Fruit fly (Drosophila melanogaster) whole organism, prepupa: Measurements from ENCODE around the gene XNP.

Experiments used
- Blimp-1 ChIP-seq: fragments of 200-800 bp; sonication (Bioruptor generic); optimal IDR thresholded peaks from 3 replicates; lab custom pipeline; 2017; ENCODE audit warnings: missing biosample characterization, missing genetic modification characterization, mild to moderate bottlenecking, moderate library complexity, missing genetic modification reagents
- CG10631 ChIP-seq: fragments of 200-800 bp; sonication (Bioruptor generic); optimal IDR thresholded peaks from 2 replicates; lab custom pipeline; 2016; ENCODE audit warnings: missing biosample characterization, missing genetic modification characterization
- CG10669 ChIP-seq: fragments of 200-800 bp; sonication (Bioruptor generic); optimal IDR thresholded peaks from 3 replicates; lab custom pipeline; 2018; ENCODE audit warnings: missing biosample characterization, mild to moderate bottlenecking, missing genetic modification characterization, moderate library complexity
- CG11294 ChIP-seq: fragments of 200-800 bp; sonication (Bioruptor generic); IDR thresholded peaks from 2 replicates; pipeline ENCODE4 v1.3.6; 2022; ENCODE audit warnings: missing biosample characterization, missing genetic modification characterization
- CG11762 ChIP-seq: fragments of 200-800 bp; sonication (Bioruptor generic); optimal IDR thresholded peaks from 3 replicates; lab custom pipeline; 2016; ENCODE audit warnings: missing biosample characterization, missing genetic modification characterization; ENCODE audit not compliant: insufficient read depth
- CG15336 ChIP-seq: fragments of 200-800 bp; sonication (Bioruptor generic); IDR thresholded peaks from 2 replicates; pipeline ENCODE4 v1.3.6; 2022; ENCODE audit warnings: missing biosample characterization, missing genetic modification characterization
- CG16779 ChIP-seq: fragments of 200-800 bp; sonication (Bioruptor generic); optimal IDR thresholded peaks from 3 replicates; lab custom pipeline; 2017; ENCODE audit warnings: missing biosample characterization, mild to moderate bottlenecking, missing genetic modification characterization
- CG3032 ChIP-seq: fragments of 200-800 bp; optimal IDR thresholded peaks from 2 replicates; lab custom pipeline; 2019; ENCODE audit warnings: missing biosample characterization, mild to moderate bottlenecking, missing genetic modification characterization, moderate library complexity
- CG32006 ChIP-seq: fragments of 200-800 bp; sonication (Bioruptor generic); optimal IDR thresholded peaks from 3 replicates; lab custom pipeline; 2017; ENCODE audit warnings: missing biosample characterization, mild to moderate bottlenecking, missing genetic modification characterization
- CG34406 ChIP-seq: fragments of 200-800 bp; sonication (Bioruptor generic); optimal IDR thresholded peaks from 3 replicates; lab custom pipeline; 2016; ENCODE audit warnings: missing biosample characterization, missing genetic modification characterization
- CG3919 ChIP-seq: fragments of 200-800 bp; sonication (Bioruptor generic); optimal IDR thresholded peaks from 3 replicates; lab custom pipeline; 2016; ENCODE audit warnings: missing biosample characterization, missing genetic modification characterization
- CG4318 ChIP-seq: fragments of 200-800 bp; sonication (Bioruptor generic); optimal IDR thresholded peaks from 3 replicates; lab custom pipeline; 2017; ENCODE audit warnings: missing biosample characterization, mild to moderate bottlenecking, missing genetic modification characterization
- CG6163 ChIP-seq: fragments of 200-800 bp; sonication (Bioruptor generic); IDR thresholded peaks from 3 replicates; pipeline ENCODE4 v1.3.6; 2022; ENCODE audit warnings: missing biosample characterization, missing genetic modification characterization
- CG6276 ChIP-seq: fragments of 200-800 bp; sonication (Bioruptor generic); optimal IDR thresholded peaks from 2 replicates; lab custom pipeline; 2017; ENCODE audit warnings: missing biosample characterization, mild to moderate bottlenecking, missing genetic modification characterization
- CG6808 ChIP-seq: fragments of 200-800 bp; sonication (Bioruptor generic); optimal IDR thresholded peaks from 3 replicates; lab custom pipeline; 2017; ENCODE audit warnings: missing biosample characterization, missing genetic modification characterization, mild to moderate bottlenecking, moderate library complexity, missing genetic modification reagents
- CG6854 ChIP-seq: fragments of 200-800 bp; sonication (Bioruptor generic); optimal IDR thresholded peaks from 2 replicates; lab custom pipeline; 2017; ENCODE audit warnings: missing biosample characterization, mild to moderate bottlenecking, missing genetic modification characterization
- CG7368 ChIP-seq: fragments of 200-800 bp; sonication (Bioruptor generic); optimal IDR thresholded peaks from 3 replicates; lab custom pipeline; 2016; ENCODE audit warnings: missing biosample characterization, missing genetic modification characterization
- CG8119 ChIP-seq: fragments of 200-800 bp; sonication (Bioruptor generic); IDR thresholded peaks from 3 replicates; pipeline ENCODE4 v1.3.6; 2022; ENCODE audit warnings: missing biosample characterization, missing genetic modification characterization
- CG8319 ChIP-seq: fragments of 200-800 bp; sonication (Bioruptor generic); optimal IDR thresholded peaks from 3 replicates; lab custom pipeline; 2016; ENCODE audit warnings: missing biosample characterization, missing genetic modification characterization
- CG8632 ChIP-seq: fragments of 200-800 bp; sonication (Bioruptor generic); optimal IDR thresholded peaks from 3 replicates; lab custom pipeline; 2016; ENCODE audit warnings: missing biosample characterization, missing genetic modification characterization
- CG9139 ChIP-seq: fragments of 200-800 bp; sonication (Bioruptor generic); optimal IDR thresholded peaks from 3 replicates; lab custom pipeline; 2017; ENCODE audit warnings: missing biosample characterization, mild to moderate bottlenecking, missing genetic modification characterization
- Eip75B ChIP-seq: fragments of 200-800 bp; sonication (Bioruptor generic); optimal IDR thresholded peaks from 3 replicates; lab custom pipeline; 2016; ENCODE audit warnings: missing biosample characterization, missing genetic modification characterization
- Eip93F ChIP-seq: fragments of 200-800 bp; sonication (Bioruptor generic); optimal IDR thresholded peaks from 2 replicates; lab custom pipeline; 2016; ENCODE audit warnings: missing biosample characterization, mild to moderate bottlenecking, missing genetic modification characterization
- Ets21C ChIP-seq: fragments of 200-800 bp; sonication (Bioruptor generic); optimal IDR thresholded peaks from 3 replicates; lab custom pipeline; 2016; ENCODE audit warnings: missing biosample characterization, missing genetic modification characterization
- Gug ChIP-seq: fragments of 200-800 bp; sonication (Bioruptor generic); IDR thresholded peaks from 2 replicates; pipeline ENCODE4 v1.3.6; 2022; ENCODE audit warnings: missing biosample characterization, missing genetic modification characterization
- Hr38 ChIP-seq: sonication (Bioruptor generic); optimal IDR thresholded peaks from 2 replicates; lab custom pipeline; 2016; ENCODE audit warnings: missing biosample characterization, missing genetic modification characterization
- Hr39 ChIP-seq: fragments of 200-800 bp; sonication (Bioruptor generic); optimal IDR thresholded peaks from 2 replicates; lab custom pipeline; 2016; ENCODE audit warnings: missing biosample characterization, missing genetic modification characterization
- Hr4 ChIP-seq: fragments of 200-800 bp; sonication (Bioruptor generic); optimal IDR thresholded peaks from 3 replicates; lab custom pipeline; 2016; ENCODE audit warnings: missing biosample characterization, missing genetic modification characterization
- Met ChIP-seq: fragments of 200-800 bp; sonication (Bioruptor generic); optimal IDR thresholded peaks from 3 replicates; lab custom pipeline; 2016; ENCODE audit warnings: missing biosample characterization, missing genetic modification characterization
- OdsH ChIP-seq: fragments of 200-800 bp; sonication (Bioruptor generic); optimal IDR thresholded peaks from 3 replicates; lab custom pipeline; 2016; ENCODE audit warnings: missing biosample characterization, missing genetic modification characterization
- Smox ChIP-seq: fragments of 200-800 bp; sonication (Bioruptor generic); optimal IDR thresholded peaks from 3 replicates; lab custom pipeline; 2016; ENCODE audit warnings: missing biosample characterization, missing genetic modification characterization
- Sox14 ChIP-seq: fragments of 200-800 bp; sonication (Bioruptor generic); optimal IDR thresholded peaks from 3 replicates; lab custom pipeline; 2016; ENCODE audit warnings: missing biosample characterization, missing genetic modification characterization
- Sox15 ChIP-seq: fragments of 200-800 bp; sonication (Bioruptor generic); optimal IDR thresholded peaks from 3 replicates; lab custom pipeline; 2016; ENCODE audit warnings: missing biosample characterization, missing genetic modification characterization
- achi ChIP-seq: fragments of 200-800 bp; sonication (Bioruptor generic); optimal IDR thresholded peaks from 3 replicates; lab custom pipeline; 2016; ENCODE audit warnings: missing biosample characterization, missing genetic modification characterization
- acj6 ChIP-seq: fragments of 200-800 bp; sonication (Bioruptor generic); optimal IDR thresholded peaks from 3 replicates; lab custom pipeline; 2016; ENCODE audit warnings: missing biosample characterization, missing genetic modification characterization
- cyc ChIP-seq: fragments of 200-800 bp; sonication (Bioruptor generic); optimal IDR thresholded peaks from 3 replicates; lab custom pipeline; 2016; ENCODE audit warnings: missing biosample characterization, missing genetic modification characterization
- dac ChIP-seq: fragments of 200-800 bp; sonication (Bioruptor generic); optimal IDR thresholded peaks from 2 replicates; lab custom pipeline; 2017; ENCODE audit warnings: missing biosample characterization, mild to moderate bottlenecking, missing genetic modification characterization
- dsx ChIP-seq: fragments of 200-800 bp; optimal IDR thresholded peaks from 3 replicates; lab custom pipeline; 2019; ENCODE audit warnings: missing biosample characterization, mild to moderate bottlenecking, missing genetic modification characterization, moderate library complexity; ENCODE audit not compliant: poor library complexity, severe bottlenecking
- eg ChIP-seq: fragments of 200-800 bp; sonication (Bioruptor generic); IDR thresholded peaks from 3 replicates; pipeline ENCODE4 v1.3.6; 2022; ENCODE audit warnings: missing biosample characterization, missing genetic modification characterization
- esn ChIP-seq: fragments of 200-800 bp; sonication (Bioruptor generic); optimal IDR thresholded peaks from 2 replicates; lab custom pipeline; 2016; ENCODE audit warnings: missing biosample characterization, mild to moderate bottlenecking, missing genetic modification characterization, moderate library complexity
- fd59A ChIP-seq: fragments of 200-800 bp; sonication (Bioruptor generic); optimal IDR thresholded peaks from 2 replicates; lab custom pipeline; 2017; ENCODE audit warnings: missing biosample characterization, mild to moderate bottlenecking, missing genetic modification characterization, missing genetic modification reagents
- fd85E ChIP-seq: fragments of 200-800 bp; sonication (Bioruptor generic); optimal IDR thresholded peaks from 3 replicates; lab custom pipeline; 2016; ENCODE audit warnings: missing biosample characterization, missing genetic modification characterization
- net ChIP-seq: fragments of 200-800 bp; sonication (Bioruptor generic); optimal IDR thresholded peaks from 3 replicates; lab custom pipeline; 2016; ENCODE audit warnings: missing biosample characterization, missing genetic modification characterization
- pdm3 ChIP-seq: fragments of 200-800 bp; sonication (Bioruptor generic); optimal IDR thresholded peaks from 3 replicates; lab custom pipeline; 2016; ENCODE audit warnings: missing biosample characterization, missing genetic modification characterization
- salr ChIP-seq, 2 experiments: fragments of 200-800 bp; sonication (Bioruptor generic); optimal IDR thresholded peaks; 3 replicates each; lab custom pipeline; 2016 to 2018; ENCODE audit warnings: missing biosample characterization in 2 of 2, missing genetic modification characterization in 2 of 2, mild to moderate bottlenecking in 1 of 2
- svp ChIP-seq: fragments of 200-800 bp; sonication (Bioruptor generic); peaks from one replicate; lab custom pipeline; 2016; ENCODE audit warnings: missing biosample characterization, missing genetic modification characterization
- topi ChIP-seq: fragments of 200-800 bp; sonication (Bioruptor generic); optimal IDR thresholded peaks from 3 replicates; lab custom pipeline; 2016; ENCODE audit warnings: missing biosample characterization, missing genetic modification characterization
- vri ChIP-seq: fragments of 200-800 bp; sonication (Bioruptor generic); optimal IDR thresholded peaks from 3 replicates; lab custom pipeline; 2016; ENCODE audit warnings: missing biosample characterization, mild to moderate bottlenecking, missing genetic modification characterization

The XNP gene

DNA sequence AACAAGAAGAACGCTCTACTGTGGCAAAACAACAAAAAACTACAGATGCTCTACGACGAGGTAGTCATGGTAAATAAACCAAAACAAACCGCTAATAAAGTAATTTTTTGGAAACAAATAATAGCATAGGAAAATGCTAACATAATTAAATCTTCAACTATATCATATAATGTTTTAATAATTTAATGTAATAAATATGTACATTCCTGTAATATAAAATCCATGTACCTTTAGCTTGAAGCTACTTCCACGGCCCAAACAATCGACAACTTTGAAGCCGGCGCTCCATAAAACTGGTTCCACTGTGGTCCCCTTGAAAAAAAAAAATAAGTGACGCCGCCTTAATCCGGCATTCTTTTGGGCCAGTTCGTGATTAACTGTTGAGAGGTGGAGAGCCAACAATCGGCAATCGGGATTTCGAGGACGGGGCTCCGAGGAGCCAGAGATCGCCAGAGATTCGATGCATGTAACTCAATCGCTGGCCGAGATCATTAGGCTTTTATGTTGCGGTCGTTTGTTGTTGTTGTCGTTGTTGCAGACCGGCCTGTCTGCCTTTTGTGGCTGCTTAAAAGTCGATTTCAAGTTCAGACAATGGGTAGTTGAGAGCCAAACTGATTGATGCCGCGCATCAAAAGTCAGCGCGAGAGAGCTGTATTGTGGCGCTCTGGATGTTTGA lies 19.9 kb downstream of the XNP start (continued):
- TF ChIP-seq Hr39 (GFP tag; lab: Kevin White, UChicago) (peak; percentile 74), salr (GFP tag; optimal IDR thresholded peaks at IDR 0.05; lab: Kevin White, UChicago) (peak; percentile 78 to 86), Eip75B (GFP tag; lab: Kevin White, UChicago) (peak; percentile 83), CG15336 (GFP tag; lab: Robert Waterston, UW) (peak; percentile 90), dac (GFP tag; lab: Kevin White, UChicago) (peak; percentile 17), acj6 (GFP tag; lab: Kevin White, UChicago) (peak; percentile 92), CG6808 (GFP tag; lab: Kevin White, UChicago) (peak; percentile 95), OdsH (GFP tag; lab: Kevin White, UChicago) (peak; percentile 92), dsx (peak; percentile 95)
- TF ChIP-seq, all 60 proteins: peak for 58

- TF ChIP-seq Smox (GFP tag; lab: Kevin White, UChicago): peak; percentile 76
- TF ChIP-seq fd59A (GFP tag; lab: Kevin White, UChicago): peak; percentile 31
- TF ChIP-seq CG10669 (GFP tag; lab: Kevin White, UChicago): peak; percentile 51
- no peak for TF ChIP-seq CG6854
- TF ChIP-seq Met: peak; percentile 78
- TF ChIP-seq CG6276 (GFP tag; lab: Kevin White, UChicago): peak; percentile 32
- TF ChIP-seq eg: peak; percentile 60; the same call in 2 of the 3 replicates
- peak; percentile 70 for TF ChIP-seq pdm3
- peak; percentile 71 for TF ChIP-seq net (GFP tag; lab: Kevin White, UChicago)
- peak; percentile 74 for TF ChIP-seq Hr39 (GFP tag; lab: Kevin White, UChicago)
- peak; percentile 60 for TF ChIP-seq acj6 (GFP tag; lab: Kevin White, UChicago)
- peak; percentile 31 for TF ChIP-seq CG3032 (tag; lab: Kevin White, UChicago)
- peak; percentile 58 for TF ChIP-seq CG10631 (GFP tag; lab: Kevin White, UChicago)
- TF ChIP-seq Gug (GFP tag; lab: Robert Waterston, UW): no peak
- peak; percentile 63 for TF ChIP-seq CG8632 (GFP tag; lab: Kevin White, UChicago)
- TF ChIP-seq cyc (GFP tag; lab: Kevin White, UChicago): peak; percentile 70
- peak; percentile 62 for TF ChIP-seq OdsH (GFP tag; lab: Kevin White, UChicago)
- peak; percentile 11 for TF ChIP-seq CG8319 (GFP tag; lab: Kevin White, UChicago)
- no peak for TF ChIP-seq Hr38 (GFP tag; lab: Kevin White, UChicago)
- peak; percentile 77 for TF ChIP-seq CG32006 (GFP tag; lab: Kevin White, UChicago)
- TF ChIP-seq CG11762 (GFP tag; lab: Kevin White, UChicago): peak; percentile 33
- TF ChIP-seq CG6808 (GFP tag; lab: Kevin White, UChicago): peak; percentile 17
- peak; percentile 39; the same call in 1 of the 2 replicates for TF ChIP-seq CG15336 (GFP tag; lab: Robert Waterston, UW)
- peak; percentile 88 for TF ChIP-seq svp (GFP tag; lab: Kevin White, UChicago)
- peak; percentile 67 for TF ChIP-seq Hr4 (GFP tag; lab: Kevin White, UChicago)
- peak; percentile 55 for TF ChIP-seq CG8119 (GFP tag; lab: Robert Waterston, UW)
- TF ChIP-seq Sox15 (GFP tag; lab: Kevin White, UChicago): peak; percentile 45
- TF ChIP-seq Sox14 (GFP tag; lab: Kevin White, UChicago): peak; percentile 76
- TF ChIP-seq CG4318: peak; percentile 39
- peak; percentile 62 for TF ChIP-seq achi (GFP tag; lab: Kevin White, UChicago)
- TF ChIP-seq dac (GFP tag; lab: Kevin White, UChicago): no peak
- TF ChIP-seq CG11294 (GFP tag; lab: Robert Waterston, UW): no peak
- TF ChIP-seq CG9139 (GFP tag; lab: Kevin White, UChicago): no peak
- no peak for TF ChIP-seq Blimp-1 (GFP tag; lab: Kevin White, UChicago)
- no peak for TF ChIP-seq Eip93F (GFP tag; lab: Kevin White, UChicago)
- TF ChIP-seq CG16779 (tag; lab: Kevin White, UChicago): no peak
- peak; percentile 71 for TF ChIP-seq esn
- TF ChIP-seq CG3919 (GFP tag; lab: Kevin White, UChicago): peak; percentile 55
- peak; percentile 13; the same call in 1 of the 3 replicates for TF ChIP-seq CG6163 (GFP tag; lab: Robert Waterston, UW)
- peak; percentile 37 for TF ChIP-seq vri (GFP tag; lab: Kevin White, UChicago)
- peak; percentile 52 for TF ChIP-seq topi (GFP tag; lab: Kevin White, UChicago)
- peak; percentile 28 for TF ChIP-seq CG7368
- peak; percentile 50 for TF ChIP-seq Ets21C (GFP tag; lab: Kevin White, UChicago)
- no peak for TF ChIP-seq fd85E (GFP tag; lab: Kevin White, UChicago)
- peak; percentile 67 for TF ChIP-seq CG34406 (GFP tag; lab: Kevin White, UChicago)
Measured at dm6 chr3R:25461666-25462065, 21.0 kb downstream of the XNP start.
